Worm (Caenorhabditis elegans) whole organism, early embryonic: Measurements from ENCODE around the gene F29B9.5.

Experiments
- ama-1 ChIP-seq: fragments of 150-350 bp; optimal IDR thresholded peaks from 2 replicates; lab custom pipeline; 2014
- flt-1 ChIP-seq: fragments of 200-800 bp; sonication (Bioruptor generic); IDR thresholded peaks from 2 replicates; pipeline ENCODE4 v1.3.6; 2022; ENCODE audit warnings: missing genetic modification characterization, missing compliant biosample characterization
- hmg-4 ChIP-seq: fragments of 200-800 bp; sonication (Bioruptor generic); optimal IDR thresholded peaks from 2 replicates; lab custom pipeline; 2018; ENCODE audit warnings: mild to moderate bottlenecking, missing genetic modification characterization, missing compliant biosample characterization
- pes-1 ChIP-seq: fragments of 200-800 bp; sonication (Bioruptor generic); IDR thresholded peaks from 2 replicates; pipeline ENCODE4 v1.3.6; 2022; ENCODE audit warnings: missing genetic modification reagents, missing genetic modification characterization, missing compliant biosample characterization
- scrt-1 ChIP-seq: fragments of 200-800 bp; sonication (Bioruptor generic); IDR thresholded peaks from 2 replicates; pipeline ENCODE4 v1.3.6; 2022; ENCODE audit warnings: missing genetic modification characterization, missing compliant biosample characterization

- TF ChIP-seq hmg-4 (GFP tag; lab: Kevin White, UChicago) (no peak), flt-1 (no peak), ama-1 (lab: Kevin White, UChicago) (no peak), scrt-1 (GFP tag; lab: Robert Waterston, UW) (no peak), pes-1 (GFP tag; lab: Robert Waterston, UW) (no peak)
Observed at ce11 chrIV:4649460-4649859, 2.8 kb upstream of the F29B9.5 start, which contains the start of gene F29B9.7.
